Fruit fly (Drosophila melanogaster) whole organism, embryonic: ENCODE results near the gene NijC.
A peak's percentile ranks its signal among the peaks of the same experiment; 100 is the strongest.

Experiments
- Antp ChIP-seq: fragments of 200-800 bp; sonication (Bioruptor generic); optimal IDR thresholded peaks from 3 replicates; lab custom pipeline; 2016; ENCODE audit warnings: missing biosample characterization, missing genetic modification characterization
- Atf6 ChIP-seq: fragments of 200-800 bp; sonication (Bioruptor generic); IDR thresholded peaks from 2 replicates; pipeline ENCODE4 v1.3.6; 2022; ENCODE audit warnings: missing biosample characterization, missing genetic modification characterization
- Blimp-1 ChIP-seq: fragments of 200-800 bp; sonication (Bioruptor generic); optimal IDR thresholded peaks from 3 replicates; lab custom pipeline; 2018; ENCODE audit warnings: missing biosample characterization, missing genetic modification characterization, mild to moderate bottlenecking, moderate library complexity, missing genetic modification reagents
- CG10366 ChIP-seq: fragments of 200-800 bp; sonication (Bioruptor generic); IDR thresholded peaks from 2 replicates; pipeline ENCODE4 v1.3.6; 2022; ENCODE audit warnings: missing biosample characterization, missing genetic modification characterization
- CG10462 ChIP-seq: fragments of 200-800 bp; sonication (Bioruptor generic); optimal IDR thresholded peaks from 2 replicates; lab custom pipeline; 2016; ENCODE audit warnings: missing biosample characterization, missing genetic modification characterization
- CG10979 ChIP-seq: fragments of 200-800 bp; sonication (Bioruptor generic); optimal IDR thresholded peaks from 2 replicates; lab custom pipeline; 2018; ENCODE audit warnings: missing biosample characterization, mild to moderate bottlenecking, missing genetic modification characterization, moderate library complexity
- CG13894 ChIP-seq: fragments of 200-800 bp; sonication (Bioruptor generic); optimal IDR thresholded peaks from 3 replicates; lab custom pipeline; 2018; ENCODE audit warnings: missing biosample characterization, mild to moderate bottlenecking, missing genetic modification characterization, moderate library complexity
- CG14667 ChIP-seq: fragments of 200-800 bp; sonication (Bioruptor generic); IDR thresholded peaks from 2 replicates; pipeline ENCODE4 v1.3.6; 2022; ENCODE audit warnings: missing biosample characterization, missing genetic modification characterization
- CG1603 ChIP-seq: fragments of 200-800 bp; sonication (Bioruptor generic); optimal IDR thresholded peaks from 2 replicates; lab custom pipeline; 2019; ENCODE audit warnings: missing biosample characterization, mild to moderate bottlenecking, missing genetic modification characterization, moderate library complexity
- CG16813 ChIP-seq: fragments of 200-800 bp; sonication (Bioruptor generic); IDR thresholded peaks from 3 replicates; pipeline ENCODE4 v1.3.6; 2022; ENCODE audit warnings: missing biosample characterization, missing genetic modification characterization; ENCODE audit not compliant: partially characterized antibody
- CG17186 ChIP-seq: fragments of 200-800 bp; sonication (Bioruptor generic); optimal IDR thresholded peaks from 3 replicates; lab custom pipeline; 2017; ENCODE audit warnings: missing biosample characterization, missing genetic modification reagents, missing genetic modification characterization
- CG18764 ChIP-seq: fragments of 200-800 bp; sonication (Bioruptor generic); optimal IDR thresholded peaks from 3 replicates; lab custom pipeline; 2016; ENCODE audit warnings: missing biosample characterization, missing genetic modification characterization
- CG2199 ChIP-seq: fragments of 200-800 bp; sonication (Bioruptor generic); IDR thresholded peaks from 3 replicates; pipeline ENCODE4 v1.3.6; 2022; ENCODE audit warnings: missing biosample characterization, missing genetic modification characterization
- CG3065 ChIP-seq: fragments of 200-800 bp; sonication (Bioruptor generic); optimal IDR thresholded peaks from 2 replicates; lab custom pipeline; 2016; ENCODE audit warnings: missing biosample characterization, missing genetic modification characterization
- CG3281 ChIP-seq: fragments of 200-800 bp; sonication (Bioruptor generic); optimal IDR thresholded peaks from 3 replicates; lab custom pipeline; 2017; ENCODE audit warnings: missing biosample characterization, mild to moderate bottlenecking, missing genetic modification characterization
- CG33557 ChIP-seq: fragments of 200-800 bp; sonication (Bioruptor generic); optimal IDR thresholded peaks from 2 replicates; lab custom pipeline; 2019; ENCODE audit warnings: missing biosample characterization, mild to moderate bottlenecking, missing genetic modification characterization, moderate library complexity
- CG6791 ChIP-seq: fragments of 200-800 bp; sonication (Bioruptor generic); IDR thresholded peaks from 3 replicates; pipeline ENCODE4 v1.3.6; 2022; ENCODE audit warnings: missing biosample characterization, missing genetic modification characterization; ENCODE audit not compliant: partially characterized antibody
- CG7745 ChIP-seq: fragments of 200-800 bp; sonication (Bioruptor generic); optimal IDR thresholded peaks from 2 replicates; lab custom pipeline; 2018; ENCODE audit warnings: missing biosample characterization, mild to moderate bottlenecking, missing genetic modification characterization, moderate library complexity
- CG7839 ChIP-seq: fragments of 200-800 bp; sonication (Bioruptor generic); optimal IDR thresholded peaks from 3 replicates; lab custom pipeline; 2018; ENCODE audit warnings: missing biosample characterization, mild to moderate bottlenecking, missing genetic modification characterization, moderate library complexity
- CG7963 ChIP-seq: fragments of 200-800 bp; sonication (Bioruptor generic); IDR thresholded peaks from 3 replicates; pipeline ENCODE4 v1.3.6; 2022; ENCODE audit warnings: missing biosample characterization, missing genetic modification characterization; ENCODE audit not compliant: partially characterized antibody
- Dip2 ChIP-seq: fragments of 200-800 bp; sonication (Bioruptor generic); IDR thresholded peaks from 2 replicates; pipeline ENCODE4 v1.3.6; 2022; ENCODE audit warnings: missing biosample characterization, missing genetic modification characterization
- Dll ChIP-seq: fragments of 200-800 bp; sonication (Bioruptor generic); IDR thresholded peaks from 4 replicates; pipeline ENCODE4 v1.3.6; 2022; ENCODE audit warnings: missing biosample characterization, missing genetic modification characterization; ENCODE audit not compliant: partially characterized antibody
- Dref ChIP-seq: fragments of 200-800 bp; sonication (Bioruptor generic); IDR thresholded peaks from 2 replicates; pipeline ENCODE4 v1.3.6; 2022; ENCODE audit warnings: missing biosample characterization, missing genetic modification characterization
- Ets65A ChIP-seq: fragments of 200-800 bp; sonication (Bioruptor generic); peaks from one replicate; lab custom pipeline; 2016; ENCODE audit warnings: missing biosample characterization, missing genetic modification characterization
- Gug ChIP-seq: fragments of 200-800 bp; sonication (Bioruptor generic); IDR thresholded peaks from 4 replicates; pipeline ENCODE4 v1.3.6; 2022; ENCODE audit warnings: missing biosample characterization, missing genetic modification characterization
- H2.0 ChIP-seq: fragments of 200-800 bp; sonication (Bioruptor generic); IDR thresholded peaks from 2 replicates; pipeline ENCODE4 v1.3.6; 2022; ENCODE audit warnings: missing biosample characterization, missing genetic modification characterization
- Hr39 ChIP-seq: fragments of >200 bp; optimal IDR thresholded peaks from 2 replicates; lab custom pipeline; 2017
- MBD-R2 ChIP-seq: fragments of 200-800 bp; sonication (Bioruptor generic); IDR thresholded peaks from 2 replicates; pipeline ENCODE4 v1.3.6; 2022; ENCODE audit warnings: missing biosample characterization, missing genetic modification characterization
- MESR4 ChIP-seq: fragments of 200-800 bp; sonication (Bioruptor generic); optimal IDR thresholded peaks from 2 replicates; lab custom pipeline; 2018; ENCODE audit warnings: missing biosample characterization, mild to moderate bottlenecking, missing genetic modification characterization, moderate library complexity
- Oli ChIP-seq: fragments of 200-800 bp; sonication (Bioruptor generic); optimal IDR thresholded peaks from 2 replicates; lab custom pipeline; 2018; ENCODE audit warnings: missing biosample characterization, mild to moderate bottlenecking, missing genetic modification characterization, moderate library complexity
- bab2 ChIP-seq: fragments of 200-800 bp; sonication (Bioruptor generic); optimal IDR thresholded peaks from 2 replicates; lab custom pipeline; 2016; ENCODE audit warnings: missing biosample characterization, missing genetic modification characterization
- bsh ChIP-seq, 2 experiments: fragments of 200-800 bp; sonication (Bioruptor generic); optimal IDR thresholded peaks; 2 replicates each; lab custom pipeline; 2017 to 2018; ENCODE audit warnings: mild to moderate bottlenecking in 2 of 2, missing biosample characterization in 2 of 2, missing genetic modification characterization in 2 of 2, moderate library complexity in 1 of 2
- btn ChIP-seq: fragments of 200-800 bp; sonication (Bioruptor generic); optimal IDR thresholded peaks from 2 replicates; lab custom pipeline; 2016; ENCODE audit warnings: missing biosample characterization, missing genetic modification characterization
- cas ChIP-seq: fragments of 200-800 bp; sonication (Bioruptor generic); IDR thresholded peaks from 2 replicates; pipeline ENCODE4 v1.3.6; 2022; ENCODE audit warnings: missing biosample characterization, missing genetic modification characterization
- corto ChIP-seq: fragments of 200-800 bp; sonication (Bioruptor generic); optimal IDR thresholded peaks from 2 replicates; lab custom pipeline; 2016; ENCODE audit warnings: missing biosample characterization, mild to moderate bottlenecking, missing genetic modification characterization, moderate library complexity
- dimm ChIP-seq: fragments of 200-800 bp; sonication (Bioruptor generic); IDR thresholded peaks from 2 replicates; pipeline ENCODE4 v1.3.6; 2022; ENCODE audit warnings: missing biosample characterization, missing genetic modification characterization
- ewg ChIP-seq: fragments of 200-800 bp; sonication (Bioruptor generic); optimal IDR thresholded peaks from 3 replicates; lab custom pipeline; 2017; ENCODE audit warnings: mild to moderate bottlenecking, missing biosample characterization, missing genetic modification reagents, missing genetic modification characterization
- fu2 ChIP-seq: fragments of 200-800 bp; sonication (Bioruptor generic); optimal IDR thresholded peaks from 2 replicates; lab custom pipeline; 2016; ENCODE audit warnings: missing biosample characterization, missing genetic modification characterization
- gcm ChIP-seq: fragments of 200-800 bp; sonication (Bioruptor generic); optimal IDR thresholded peaks from 2 replicates; lab custom pipeline; 2019; ENCODE audit warnings: missing biosample characterization, mild to moderate bottlenecking, missing genetic modification characterization, moderate library complexity
- gem ChIP-seq: fragments of 200-800 bp; sonication (Bioruptor generic); optimal IDR thresholded peaks from 2 replicates; lab custom pipeline; 2019; ENCODE audit warnings: missing biosample characterization, mild to moderate bottlenecking, missing genetic modification characterization, moderate library complexity
- hb ChIP-seq: fragments of 200-800 bp; sonication (Bioruptor generic); IDR thresholded peaks from 3 replicates; pipeline ENCODE4 v1.3.6; 2022; ENCODE audit warnings: missing biosample characterization, missing genetic modification characterization; ENCODE audit not compliant: partially characterized antibody
- jing ChIP-seq: fragments of 200-800 bp; sonication (Bioruptor generic); optimal IDR thresholded peaks from 2 replicates; lab custom pipeline; 2018; ENCODE audit warnings: missing biosample characterization, mild to moderate bottlenecking, missing genetic modification characterization
- mirr ChIP-seq: fragments of 200-800 bp; sonication (Bioruptor generic); optimal IDR thresholded peaks from 3 replicates; lab custom pipeline; 2018; ENCODE audit warnings: missing biosample characterization, mild to moderate bottlenecking, missing genetic modification characterization
- onecut ChIP-seq: fragments of 200-800 bp; sonication (Bioruptor generic); IDR thresholded peaks from 2 replicates; pipeline ENCODE4 v1.3.6; 2022; ENCODE audit warnings: missing biosample characterization, missing genetic modification characterization
- org-1 ChIP-seq: fragments of 200-800 bp; sonication (Bioruptor generic); optimal IDR thresholded peaks from 2 replicates; lab custom pipeline; 2017; ENCODE audit warnings: missing biosample characterization, missing genetic modification characterization
- sc ChIP-seq, 3 experiments: fragments of >200 bp in 2 of 3; fragments of 200-800 bp in 1 of 3; sonication (Bioruptor generic) in 1 of 3; optimal IDR thresholded peaks; 2 replicates in 2 of 3; 3 replicates in 1 of 3; lab custom pipeline; 2017; ENCODE audit warnings: mild to moderate bottlenecking in 1 of 3, missing biosample characterization in 1 of 3, missing genetic modification characterization in 1 of 3, missing genetic modification reagents in 1 of 3
- unpg ChIP-seq: fragments of 200-800 bp; sonication (Bioruptor generic); optimal IDR thresholded peaks from 3 replicates; lab custom pipeline; 2018; ENCODE audit warnings: missing biosample characterization, mild to moderate bottlenecking, missing genetic modification characterization, moderate library complexity
- z ChIP-seq: fragments of 200-800 bp; sonication (Bioruptor generic); IDR thresholded peaks from 3 replicates; pipeline ENCODE4 v1.3.6; 2022; ENCODE audit warnings: missing biosample characterization, missing genetic modification characterization

The NijC gene

dm6 chr3R:12653511-12654252, 41.2 kb upstream of the NijC start (continued):
- no peak for TF ChIP-seq CG7745 (tag; lab: Kevin White, UChicago)
- TF ChIP-seq jing = peak; percentile 82
- TF ChIP-seq hb = no peak
- peak; percentile 89 for TF ChIP-seq gem (tag; lab: Kevin White, UChicago)
- peak; percentile 61 for TF ChIP-seq CG10462 (GFP tag; lab: Kevin White, UChicago)
- peak; percentile 58 for TF ChIP-seq CG3065
- peak; percentile 84 for TF ChIP-seq z (GFP tag; lab: Robert Waterston, UW)
- peak; percentile 96 for TF ChIP-seq Ets65A (GFP tag; lab: Kevin White, UChicago)
- TF ChIP-seq mirr (GFP tag; lab: Kevin White, UChicago) = no peak
- peak; percentile 93 for TF ChIP-seq Oli
- TF ChIP-seq Antp (GFP tag; lab: Kevin White, UChicago) = peak; percentile 89
- TF ChIP-seq MESR4 (GFP tag; lab: Kevin White, UChicago) = no peak
- TF ChIP-seq CG17186 (GFP tag; lab: Kevin White, UChicago) = peak; percentile 63
- TF ChIP-seq bab2 (GFP tag; lab: Kevin White, UChicago) = peak; percentile 76
- no peak for TF ChIP-seq cas (GFP tag; lab: Robert Waterston, UW)
- TF ChIP-seq CG10979 (tag; lab: Kevin White, UChicago) = peak; percentile 75
- TF ChIP-seq CG33557 (GFP tag; lab: Kevin White, UChicago) = no peak
- peak; percentile 75 for TF ChIP-seq fu2 (GFP tag; lab: Kevin White, UChicago)
- TF ChIP-seq ewg (GFP tag; lab: Kevin White, UChicago) = peak; percentile 82
- TF ChIP-seq Gug (GFP tag; lab: Robert Waterston, UW) = peak; percentile 81
- TF ChIP-seq dimm (GFP tag; lab: Robert Waterston, UW) = peak; percentile 60
- TF ChIP-seq CG6791 (GFP tag; lab: Robert Waterston, UW) = no peak
- TF ChIP-seq CG13894 (tag; lab: Kevin White, UChicago) = no peak
- TF ChIP-seq btn = peak; percentile 45
- no peak for TF ChIP-seq CG7963 (GFP tag; lab: Robert Waterston, UW)
- TF ChIP-seq bsh (GFP tag; optimal IDR thresholded peaks at IDR 0.05; lab: Kevin White, UChicago) = peak in 1 of 2 experiments; percentile 71
- peak; percentile 33; the same call in 1 of the 2 replicates for TF ChIP-seq MBD-R2 (GFP tag; lab: Robert Waterston, UW)
- TF ChIP-seq CG1603 (tag; lab: Kevin White, UChicago) = peak; percentile 84
- TF ChIP-seq Dip2 (GFP tag; lab: Robert Waterston, UW) = peak; percentile 57
- TF ChIP-seq H2.0 (GFP tag; lab: Robert Waterston, UW) = peak; percentile 56; the same call in 1 of the 2 replicates
- TF ChIP-seq gcm (GFP tag; lab: Kevin White, UChicago) = peak; percentile 67
- no peak for TF ChIP-seq Dll (GFP tag; lab: Robert Waterston, UW)
- TF ChIP-seq Dref = no peak
- TF ChIP-seq CG18764 (GFP tag; lab: Kevin White, UChicago) = peak; percentile 66
- TF ChIP-seq corto (GFP tag; lab: Kevin White, UChicago) = no peak
- TF ChIP-seq Blimp-1 (GFP tag; lab: Kevin White, UChicago) = peak; percentile 72
- peak; percentile 88 for TF ChIP-seq org-1
- peak; percentile 81 for TF ChIP-seq unpg (GFP tag; lab: Kevin White, UChicago)
- TF ChIP-seq CG7839 = peak; percentile 89
- peak; percentile 81 for TF ChIP-seq CG10366 (GFP tag; lab: Robert Waterston, UW)
- TF ChIP-seq onecut (GFP tag; lab: Robert Waterston, UW) = peak; percentile 64
- TF ChIP-seq CG3281 = peak; percentile 81
- no peak for TF ChIP-seq CG2199
- TF ChIP-seq Hr39 (lab: Kevin White, UChicago) = no peak
- no peak for TF ChIP-seq CG16813 (GFP tag; lab: Robert Waterston, UW)
- peak; percentile 87; the same call in 1 of the 2 replicates for TF ChIP-seq Atf6 (GFP tag; lab: Robert Waterston, UW)
- TF ChIP-seq sc (optimal IDR thresholded peaks at IDR 0.05; lab: Kevin White, UChicago) = no peak
- TF ChIP-seq sc (GFP tag; optimal IDR thresholded peaks at IDR 0.05; lab: Kevin White, UChicago) = peak; percentile 64
- peak; percentile 76 for TF ChIP-seq CG14667 (GFP tag; lab: Robert Waterston, UW)
